Worm (Caenorhabditis elegans) whole organism, young adult: ENCODE data around the gene oma-2.

Experiments
- B0035.1 ChIP-seq: sonication (generic microtip); optimal IDR thresholded peaks from 2 replicates; lab custom pipeline; 2016; ENCODE audit warnings: missing genetic modification characterization, mild to moderate bottlenecking, missing compliant biosample characterization, missing genotype, missing genetic modification reagents
- D2030.7 ChIP-seq: fragments of 200-800 bp; sonication (Bioruptor generic); IDR thresholded peaks from 2 replicates; pipeline ENCODE4 v1.3.6; 2022; ENCODE audit warnings: missing genetic modification reagents, missing genetic modification characterization, missing compliant biosample characterization
- F49E8.2 ChIP-seq: sonication (generic microtip); optimal IDR thresholded peaks from 3 replicates; lab custom pipeline; 2017; ENCODE audit warnings: missing genetic modification characterization, mild to moderate bottlenecking, missing compliant biosample characterization, antibody characterized with exemption, moderate library complexity; ENCODE audit not compliant: insufficient read depth
- F57A8.1 ChIP-seq: fragments of 200-800 bp; sonication (Bioruptor generic); optimal IDR thresholded peaks from 2 replicates; lab custom pipeline; 2018; ENCODE audit warnings: mild to moderate bottlenecking, missing genetic modification characterization, moderate library complexity, missing compliant biosample characterization
- F57C9.4 ChIP-seq: sonication (generic microtip); optimal IDR thresholded peaks from 2 replicates; lab custom pipeline; 2017; ENCODE audit warnings: mild to moderate bottlenecking, missing genetic modification characterization, missing compliant biosample characterization
- K11D2.4 ChIP-seq: fragments of 200-800 bp; sonication (Bioruptor generic); IDR thresholded peaks from 2 replicates; pipeline ENCODE4 v1.3.6; 2022; ENCODE audit warnings: missing genetic modification reagents, missing genetic modification characterization, missing compliant biosample characterization
- K12H6.12 ChIP-seq: fragments of 200-800 bp; sonication (Bioruptor generic); optimal IDR thresholded peaks from 2 replicates; lab custom pipeline; 2018; ENCODE audit warnings: mild to moderate bottlenecking, missing genetic modification characterization, missing compliant biosample characterization
- T07F8.4 ChIP-seq: sonication (generic microtip); optimal IDR thresholded peaks from 2 replicates; lab custom pipeline; 2016; ENCODE audit warnings: mild to moderate bottlenecking, missing genetic modification characterization, moderate library complexity, missing compliant biosample characterization
- Y56A3A.18 ChIP-seq: fragments of 200-800 bp; sonication (Bioruptor generic); IDR thresholded peaks from 2 replicates; pipeline ENCODE4 v1.3.6; 2022; ENCODE audit warnings: missing genetic modification reagents, missing genetic modification characterization, missing compliant biosample characterization
- aptf-2 ChIP-seq: fragments of 200-800 bp; sonication (Bioruptor generic); conservative IDR thresholded peaks from 2 replicates; pipeline ENCODE4 v1.3.6; 2022; ENCODE audit warnings: missing genetic modification reagents, missing genetic modification characterization, missing compliant biosample characterization
- aptf-3 ChIP-seq: fragments of 200-800 bp; sonication (Bioruptor generic); IDR thresholded peaks from 2 replicates; pipeline ENCODE4 v1.3.6; 2022; ENCODE audit warnings: missing genetic modification characterization, missing compliant biosample characterization
- atf-7 ChIP-seq: sonication (generic microtip); optimal IDR thresholded peaks from 2 replicates; lab custom pipeline; 2017; ENCODE audit warnings: mild to moderate bottlenecking, missing genetic modification characterization, missing compliant biosample characterization
- athp-1 ChIP-seq: sonication (generic microtip); optimal IDR thresholded peaks from 2 replicates; lab custom pipeline; 2017; ENCODE audit warnings: mild to moderate bottlenecking, missing genetic modification characterization, missing compliant biosample characterization
- attf-3 ChIP-seq: fragments of 200-800 bp; sonication (Bioruptor generic); conservative IDR thresholded peaks from 2 replicates; pipeline ENCODE4 v1.3.6; 2022; ENCODE audit warnings: missing genetic modification reagents, missing genetic modification characterization, missing compliant biosample characterization
- attf-5 ChIP-seq: fragments of 200-800 bp; sonication (Bioruptor generic); optimal IDR thresholded peaks from 2 replicates; lab custom pipeline; 2018; ENCODE audit warnings: mild to moderate bottlenecking, missing genetic modification characterization, missing compliant biosample characterization
- attf-6 ChIP-seq: fragments of 200-800 bp; sonication (Bioruptor generic); IDR thresholded peaks from 2 replicates; pipeline ENCODE4 v1.3.6; 2022; ENCODE audit warnings: missing genetic modification reagents, missing genetic modification characterization, missing compliant biosample characterization
- ccch-3 ChIP-seq: fragments of 200-800 bp; sonication (Bioruptor generic); optimal IDR thresholded peaks from 2 replicates; lab custom pipeline; 2018; ENCODE audit warnings: mild to moderate bottlenecking, missing genetic modification characterization, missing compliant biosample characterization
- ceh-27 ChIP-seq: fragments of 200-800 bp; sonication (Bioruptor generic); optimal IDR thresholded peaks from 2 replicates; lab custom pipeline; 2018; ENCODE audit warnings: mild to moderate bottlenecking, missing genetic modification characterization, moderate library complexity, missing compliant biosample characterization
- dox-1 ChIP-seq: fragments of 200-800 bp; sonication (Bioruptor generic); IDR thresholded peaks from 2 replicates; pipeline ENCODE4 v1.3.6; 2022; ENCODE audit warnings: missing genetic modification reagents, missing genetic modification characterization, missing compliant biosample characterization
- efl-1 ChIP-seq: fragments of 150-350 bp; optimal IDR thresholded peaks from 2 replicates; lab custom pipeline; 2014; ENCODE audit warnings: missing biosample characterization, missing genetic modification reagents, missing genetic modification characterization
- egl-44 ChIP-seq: fragments of 200-800 bp; sonication (Bioruptor generic); IDR thresholded peaks from 2 replicates; pipeline ENCODE4 v1.3.6; 2022; ENCODE audit warnings: missing genetic modification reagents, missing genetic modification characterization, missing compliant biosample characterization
- egrh-3 ChIP-seq: fragments of 200-800 bp; sonication (Bioruptor generic); IDR thresholded peaks from 2 replicates; pipeline ENCODE4 v1.3.6; 2022; ENCODE audit warnings: missing genetic modification reagents, missing genetic modification characterization, missing compliant biosample characterization
- gei-17 ChIP-seq: fragments of 200-800 bp; sonication (Bioruptor generic); optimal IDR thresholded peaks from 2 replicates; lab custom pipeline; 2018; ENCODE audit warnings: mild to moderate bottlenecking, missing genetic modification characterization, missing compliant biosample characterization
- hlh-26 ChIP-seq: fragments of 200-800 bp; sonication (Bioruptor generic); conservative IDR thresholded peaks from 2 replicates; pipeline ENCODE4 v1.3.6; 2022; ENCODE audit warnings: missing genetic modification reagents, missing genetic modification characterization, missing compliant biosample characterization
- hmg-1.2 ChIP-seq: fragments of 200-800 bp; sonication (Bioruptor generic); IDR thresholded peaks from 2 replicates; pipeline ENCODE4 v1.3.6; 2022; ENCODE audit warnings: missing genetic modification reagents, missing genetic modification characterization, missing compliant biosample characterization
- hrde-1 ChIP-seq: sonication (generic microtip); optimal IDR thresholded peaks from 2 replicates; lab custom pipeline; 2016; ENCODE audit warnings: missing genetic modification characterization, mild to moderate bottlenecking, missing compliant biosample characterization, moderate library complexity, missing genotype, missing genetic modification reagents, borderline replicate concordance
- lag-1 ChIP-seq: fragments of 200-800 bp; sonication (Bioruptor generic); IDR thresholded peaks from 2 replicates; pipeline ENCODE4 v1.3.6; 2022; ENCODE audit warnings: missing genetic modification reagents, missing genetic modification characterization, missing compliant biosample characterization
- let-526 ChIP-seq: fragments of 200-800 bp; sonication (Bioruptor generic); IDR thresholded peaks from 2 replicates; pipeline ENCODE4 v1.3.6; 2022; ENCODE audit warnings: missing genetic modification reagents, missing genetic modification characterization, missing compliant biosample characterization
- lin-40 ChIP-seq: sonication (generic microtip); optimal IDR thresholded peaks from 2 replicates; lab custom pipeline; 2016; ENCODE audit warnings: missing genetic modification characterization, mild to moderate bottlenecking, missing compliant biosample characterization, missing genotype, missing genetic modification reagents
- lir-1 ChIP-seq: fragments of 200-800 bp; sonication (Bioruptor generic); conservative IDR thresholded peaks from 2 replicates; pipeline ENCODE4 v1.3.6; 2022; ENCODE audit warnings: missing genetic modification reagents, missing genetic modification characterization, missing compliant biosample characterization
- madf-10 ChIP-seq: sonication (generic microtip); optimal IDR thresholded peaks from 2 replicates; lab custom pipeline; 2016; ENCODE audit warnings: mild to moderate bottlenecking, missing genetic modification characterization, missing compliant biosample characterization
- mcd-1 ChIP-seq: fragments of 200-800 bp; sonication (Bioruptor generic); IDR thresholded peaks from 2 replicates; pipeline ENCODE4 v1.3.6; 2022; ENCODE audit warnings: missing genetic modification reagents, missing genetic modification characterization, missing compliant biosample characterization
- mel-28 ChIP-seq: sonication (generic microtip); optimal IDR thresholded peaks from 2 replicates; lab custom pipeline; 2016; ENCODE audit warnings: borderline replicate concordance, mild to moderate bottlenecking, missing genetic modification characterization, missing compliant biosample characterization
- mxl-1 ChIP-seq: sonication (generic microtip); optimal IDR thresholded peaks from 2 replicates; lab custom pipeline; 2016; ENCODE audit warnings: missing genetic modification characterization, missing compliant biosample characterization
- nfya-2 ChIP-seq: fragments of 200-800 bp; sonication (Bioruptor generic); IDR thresholded peaks from 2 replicates; pipeline ENCODE4 v1.3.6; 2022; ENCODE audit warnings: missing genetic modification reagents, missing genetic modification characterization, missing compliant biosample characterization
- nhr-120 ChIP-seq: fragments of 200-800 bp; sonication (Bioruptor generic); IDR thresholded peaks from 2 replicates; pipeline ENCODE4 v1.3.6; 2022; ENCODE audit warnings: missing genetic modification characterization, missing compliant biosample characterization
- nhr-27 ChIP-seq: fragments of 200-800 bp; sonication (Bioruptor generic); optimal IDR thresholded peaks from 2 replicates; lab custom pipeline; 2018; ENCODE audit warnings: mild to moderate bottlenecking, missing genetic modification characterization, moderate library complexity, missing compliant biosample characterization
- pha-4 ChIP-seq: fragments of 150-350 bp; sonication (generic microtip); optimal IDR thresholded peaks from 2 replicates; lab custom pipeline; 2014; ENCODE audit warnings: missing biosample characterization, missing genetic modification reagents, missing genetic modification characterization
- rpc-1 ChIP-seq, 2 experiments: fragments of 150-350 bp in 1 of 2; sonication (generic microtip) in 1 of 2; optimal IDR thresholded peaks; 2 replicates each; lab custom pipeline; 2014 to 2018; ENCODE audit warnings: missing biosample characterization in 1 of 2, missing genetic modification characterization in 1 of 2, missing genetic modification reagents in 1 of 2, missing genotype in 1 of 2
- sdz-38 ChIP-seq: sonication (generic microtip); optimal IDR thresholded peaks from 2 replicates; lab custom pipeline; 2016; ENCODE audit warnings: missing genotype, missing genetic modification characterization, missing compliant biosample characterization
- snpc-1.1 ChIP-seq: sonication (generic microtip); optimal IDR thresholded peaks from 2 replicates; lab custom pipeline; 2017; ENCODE audit warnings: missing genetic modification characterization, mild to moderate bottlenecking, missing compliant biosample characterization, antibody characterized with exemption, moderate library complexity, missing genotype, missing genetic modification reagents; ENCODE audit not compliant: insufficient read depth
- snpc-1.3 ChIP-seq: sonication (generic microtip); optimal IDR thresholded peaks from 2 replicates; lab custom pipeline; 2017; ENCODE audit warnings: missing genetic modification characterization, mild to moderate bottlenecking, missing compliant biosample characterization, antibody characterized with exemption, moderate library complexity, missing genotype, missing genetic modification reagents; ENCODE audit not compliant: insufficient read depth
- tbx-9 ChIP-seq: sonication (generic microtip); optimal IDR thresholded peaks from 2 replicates; lab custom pipeline; 2016; ENCODE audit warnings: borderline replicate concordance, missing genetic modification characterization, inconsistent platforms, missing compliant biosample characterization
- unc-130 ChIP-seq: sonication (generic microtip); optimal IDR thresholded peaks from 2 replicates; lab custom pipeline; 2016; ENCODE audit warnings: missing genetic modification reagents, missing genetic modification characterization, missing compliant biosample characterization
- xnd-1 ChIP-seq: sonication (generic microtip); optimal IDR thresholded peaks from 2 replicates; lab custom pipeline; 2016; ENCODE audit warnings: missing genotype, missing genetic modification reagents, missing genetic modification characterization, missing compliant biosample characterization
- zfh-2 ChIP-seq: fragments of 200-800 bp; sonication (Bioruptor generic); conservative IDR thresholded peaks from 2 replicates; pipeline ENCODE4 v1.3.6; 2022; ENCODE audit warnings: missing genetic modification reagents, missing genetic modification characterization, missing compliant biosample characterization
- ztf-22 ChIP-seq: fragments of 200-800 bp; sonication (Bioruptor generic); optimal IDR thresholded peaks from 2 replicates; lab custom pipeline; 2018; ENCODE audit warnings: mild to moderate bottlenecking, missing genetic modification characterization, moderate library complexity, missing compliant biosample characterization
- ztf-6 ChIP-seq: fragments of 200-800 bp; sonication (Bioruptor generic); IDR thresholded peaks from 2 replicates; pipeline ENCODE4 v1.3.6; 2022; ENCODE audit warnings: missing genetic modification reagents, missing genetic modification characterization, missing compliant biosample characterization

oma-2 gene

ce11 chrV:8031121-8031520 is 1.9 kb downstream of the oma-2 start, which contains the start of gene vars-1 (continued):
- TF ChIP-seq mxl-1 (tag; lab: Kevin White, UChicago) (no peak), hrde-1 (no peak), tbx-9 (tag; lab: Kevin White, UChicago) (no peak), ccch-3 (no peak), nfya-2 (GFP tag; lab: Robert Waterston, UW) (no peak), nhr-120 (GFP tag; lab: Robert Waterston, UW) (no peak), mcd-1 (peak; percentile 90), lin-40 (tag; lab: Kevin White, UChicago) (no peak), aptf-2 (GFP tag; lab: Robert Waterston, UW) (no peak), hlh-26 (GFP tag; lab: Robert Waterston, UW) (no peak), lag-1 (GFP tag; lab: Robert Waterston, UW) (no peak), D2030.7 (GFP tag; lab: Robert Waterston, UW) (0 out of 2 replicates have a peak, but pooled peaks have one; percentile 28), dox-1 (GFP tag; lab: Robert Waterston, UW) (no peak), ceh-27 (GFP tag; lab: Kevin White, UChicago) (no peak), attf-5 (no peak), rpc-1 (optimal IDR thresholded peaks at IDR 0.05; lab: Kevin White, UChicago) (no peak), rpc-1 (tag; optimal IDR thresholded peaks at IDR 0.05; lab: Kevin White, UChicago) (no peak), ztf-6 (no peak), let-526 (no peak), T07F8.4 (tag; lab: Kevin White, UChicago) (no peak), efl-1 (GFP tag; lab: Kevin White, UChicago) (peak; percentile 69), F57A8.1 (no peak), pha-4 (tag; lab: Kevin White, UChicago) (no peak), unc-130 (GFP tag; lab: Kevin White, UChicago) (no peak), mel-28 (no peak), madf-10 (tag; lab: Kevin White, UChicago) (no peak), zfh-2 (GFP tag; lab: Robert Waterston, UW) (no peak), athp-1 (no peak), F57C9.4 (tag; lab: Kevin White, UChicago) (no peak), lir-1 (GFP tag; lab: Robert Waterston, UW) (no peak), K12H6.12 (tag; lab: Kevin White, UChicago) (no peak), xnd-1 (tag; lab: Kevin White, UChicago) (peak; percentile 46), aptf-3 (no peak), Y56A3A.18 (GFP tag; lab: Robert Waterston, UW) (0 out of 2 replicates have a peak, but pooled peaks have one; percentile 26), sdz-38 (no peak), K11D2.4 (GFP tag; lab: Robert Waterston, UW) (no peak), attf-6 (GFP tag; lab: Robert Waterston, UW) (peak; percentile 56; the same call in 1 of the 2 replicates), snpc-1.3 (tag; lab: Kevin White, UChicago) (no peak), nhr-27 (tag; lab: Kevin White, UChicago) (no peak), F49E8.2 (tag; lab: Kevin White, UChicago) (peak; percentile 77), egl-44 (GFP tag; lab: Robert Waterston, UW) (no peak), atf-7 (no peak), B0035.1 (tag; lab: Kevin White, UChicago) (no peak), gei-17 (GFP tag; lab: Kevin White, UChicago) (no peak), attf-3 (GFP tag; lab: Robert Waterston, UW) (no peak), snpc-1.1 (tag; lab: Kevin White, UChicago) (peak; percentile 43), hmg-1.2 (no peak), egrh-3 (GFP tag; lab: Robert Waterston, UW) (no peak), ztf-22 (GFP tag; lab: Kevin White, UChicago) (no peak)
